Fruit fly (Drosophila melanogaster) whole organism, pupa: Measurements from ENCODE around the gene CG45071.

Source experiments
- CG10348 ChIP-seq: fragments of 200-800 bp; sonication (Bioruptor generic); IDR thresholded peaks from 2 replicates; pipeline ENCODE4 v1.3.6; 2022; ENCODE audit warnings: missing biosample characterization, missing genetic modification characterization
- CG12605 ChIP-seq: fragments of 200-800 bp; sonication (Bioruptor generic); IDR thresholded peaks from 2 replicates; pipeline ENCODE4 v1.3.6; 2022; ENCODE audit warnings: missing biosample characterization, missing genetic modification characterization
- CG13204 ChIP-seq: fragments of 200-800 bp; sonication (Bioruptor generic); optimal IDR thresholded peaks from 2 replicates; lab custom pipeline; 2018; ENCODE audit warnings: missing biosample characterization, mild to moderate bottlenecking, missing genetic modification characterization, moderate library complexity
- CG14655 ChIP-seq: fragments of 200-800 bp; sonication (Bioruptor generic); optimal IDR thresholded peaks from 3 replicates; lab custom pipeline; 2017; ENCODE audit warnings: mild to moderate bottlenecking, missing biosample characterization, missing genetic modification reagents, missing genetic modification characterization
- CG15710 ChIP-seq: fragments of 200-800 bp; sonication (Bioruptor generic); optimal IDR thresholded peaks from 2 replicates; lab custom pipeline; 2018; ENCODE audit warnings: missing biosample characterization, mild to moderate bottlenecking, missing genetic modification characterization, moderate library complexity
- CG17806 ChIP-seq: fragments of 200-800 bp; sonication (Bioruptor generic); optimal IDR thresholded peaks from 2 replicates; lab custom pipeline; 2018; ENCODE audit warnings: missing biosample characterization, mild to moderate bottlenecking, missing genetic modification characterization, moderate library complexity
- CG32121 ChIP-seq: fragments of 200-800 bp; sonication (Bioruptor generic); IDR thresholded peaks from 2 replicates; pipeline ENCODE4 v1.3.6; 2022; ENCODE audit warnings: missing biosample characterization, missing genetic modification characterization
- CG34367 ChIP-seq: fragments of 200-800 bp; sonication (Bioruptor generic); optimal IDR thresholded peaks from 2 replicates; lab custom pipeline; 2018; ENCODE audit warnings: missing biosample characterization, mild to moderate bottlenecking, missing genetic modification characterization
- CG4496 ChIP-seq: fragments of 200-800 bp; sonication (Bioruptor generic); IDR thresholded peaks from 3 replicates; pipeline ENCODE4 v1.3.6; 2022; ENCODE audit warnings: missing biosample characterization, missing genetic modification characterization
- CG8159 ChIP-seq: fragments of 200-800 bp; sonication (Bioruptor generic); optimal IDR thresholded peaks from 3 replicates; lab custom pipeline; 2018; ENCODE audit warnings: missing biosample characterization, mild to moderate bottlenecking, missing genetic modification characterization, moderate library complexity
- CG8301 ChIP-seq: fragments of 200-800 bp; sonication (Bioruptor generic); optimal IDR thresholded peaks from 2 replicates; lab custom pipeline; 2018; ENCODE audit warnings: missing biosample characterization, mild to moderate bottlenecking, missing genetic modification characterization
- CG9948 ChIP-seq: fragments of 200-800 bp; sonication (Bioruptor generic); optimal IDR thresholded peaks from 2 replicates; lab custom pipeline; 2018; ENCODE audit warnings: missing biosample characterization, mild to moderate bottlenecking, missing genetic modification characterization, moderate library complexity
- D1 ChIP-seq: fragments of 200-800 bp; sonication (Bioruptor generic); optimal IDR thresholded peaks from 2 replicates; lab custom pipeline; 2018; ENCODE audit warnings: missing biosample characterization, mild to moderate bottlenecking, missing genetic modification characterization, moderate library complexity
- EcR ChIP-seq: fragments of 200-800 bp; sonication (Bioruptor generic); optimal IDR thresholded peaks from 3 replicates; lab custom pipeline; 2019; ENCODE audit warnings: missing biosample characterization, missing genetic modification characterization, mild to moderate bottlenecking, moderate library complexity, missing genetic modification reagents
- Ets98B ChIP-seq: fragments of 200-800 bp; sonication (Bioruptor generic); IDR thresholded peaks from 2 replicates; pipeline ENCODE4 v1.3.6; 2022; ENCODE audit warnings: missing biosample characterization, missing genetic modification characterization
- Pif1A ChIP-seq: fragments of 200-800 bp; sonication (Bioruptor generic); optimal IDR thresholded peaks from 3 replicates; lab custom pipeline; 2016; ENCODE audit warnings: missing biosample characterization, missing genetic modification characterization
- Pif1B ChIP-seq: fragments of 200-800 bp; sonication (Bioruptor generic); optimal IDR thresholded peaks from 3 replicates; lab custom pipeline; 2016; ENCODE audit warnings: missing biosample characterization, missing genetic modification characterization
- Snoo ChIP-seq: fragments of 200-800 bp; sonication (Bioruptor generic); optimal IDR thresholded peaks from 3 replicates; lab custom pipeline; 2017; ENCODE audit warnings: missing biosample characterization, mild to moderate bottlenecking, missing genetic modification characterization, inconsistent platforms
- fd96Ca ChIP-seq: fragments of 200-800 bp; sonication (Bioruptor generic); IDR thresholded peaks from 3 replicates; pipeline ENCODE4 v1.3.6; 2022; ENCODE audit warnings: missing biosample characterization, missing genetic modification characterization
- gl ChIP-seq: fragments of 200-800 bp; sonication (Bioruptor generic); optimal IDR thresholded peaks from 2 replicates; lab custom pipeline; 2018; ENCODE audit warnings: missing biosample characterization, mild to moderate bottlenecking, missing genetic modification characterization
- rn ChIP-seq: fragments of 200-800 bp; sonication (Bioruptor generic); IDR thresholded peaks from 2 replicates; pipeline ENCODE4 v1.3.6; 2022; ENCODE audit warnings: missing biosample characterization, missing genetic modification characterization

CG45071 gene

dm6 chr3L:15094589-15095288 is 10.9 kb upstream of the CG45071 start, which contains the start of the genes sstn, Plp and GlyRS:
TSS of gene sstn (minus strand) at chr3L:15094719.
TSS of gene Plp (minus strand) at chr3L:15094724.
TSS of gene GlyRS (plus strand) at chr3L:15095142.
- TF ChIP-seq CG8159 = peak; percentile 47
- peak; percentile 25 for TF ChIP-seq CG15710 (tag; lab: Kevin White, UChicago)
- no peak for TF ChIP-seq Snoo (tag; lab: Kevin White, UChicago)
- no peak for TF ChIP-seq gl (tag; lab: Kevin White, UChicago)
- no peak for TF ChIP-seq CG12605
- no peak for TF ChIP-seq CG32121
- no peak for TF ChIP-seq CG14655 (GFP tag; lab: Kevin White, UChicago)
- no peak for TF ChIP-seq CG9948 (tag; lab: Kevin White, UChicago)
- no peak for TF ChIP-seq CG17806 (tag; lab: Kevin White, UChicago)
- TF ChIP-seq CG34367 (tag; lab: Kevin White, UChicago) = no peak

dm6 chr3L:15097878-15098520 is 7.7 kb upstream of the CG45071 start, which contains the start of gene Ctps:
TSS of gene Ctps (plus strand) at chr3L:15097914.
- TF ChIP-seq fd96Ca (GFP tag; lab: Robert Waterston, UW) (no peak), Pif1A (GFP tag; lab: Kevin White, UChicago) (peak; percentile 0), D1 (peak; percentile 49)

dm6 chr3L:15098659-15099512 is 6.8 kb upstream of the CG45071 start:
- TF ChIP-seq Pif1B (GFP tag; lab: Kevin White, UChicago) (peak; percentile 65), CG8301 (tag; lab: Kevin White, UChicago) (peak; percentile 85), gl (tag; lab: Kevin White, UChicago) (peak; percentile 65), rn (GFP tag; lab: Robert Waterston, UW) (peak; percentile 75), CG34367 (tag; lab: Kevin White, UChicago) (peak; percentile 58), Ets98B (GFP tag; lab: Robert Waterston, UW) (peak; percentile 54), EcR (GFP tag; lab: Kevin White, UChicago) (no peak), CG13204 (GFP tag; lab: Kevin White, UChicago) (no peak), Pif1A (GFP tag; lab: Kevin White, UChicago) (peak; percentile 71), CG10348 (GFP tag; lab: Robert Waterston, UW) (no peak), CG15710 (tag; lab: Kevin White, UChicago) (peak; percentile 74), CG8159 (peak; percentile 95), Snoo (tag; lab: Kevin White, UChicago) (peak; percentile 49), CG9948 (tag; lab: Kevin White, UChicago) (peak; percentile 92), CG4496 (GFP tag; lab: Robert Waterston, UW) (peak; percentile 83), CG14655 (GFP tag; lab: Kevin White, UChicago) (peak; percentile 91), CG12605 (peak; percentile 96), CG17806 (tag; lab: Kevin White, UChicago) (peak; percentile 82), CG32121 (peak; percentile 92), fd96Ca (GFP tag; lab: Robert Waterston, UW) (no peak), D1 (peak; percentile 87)

DNA sequence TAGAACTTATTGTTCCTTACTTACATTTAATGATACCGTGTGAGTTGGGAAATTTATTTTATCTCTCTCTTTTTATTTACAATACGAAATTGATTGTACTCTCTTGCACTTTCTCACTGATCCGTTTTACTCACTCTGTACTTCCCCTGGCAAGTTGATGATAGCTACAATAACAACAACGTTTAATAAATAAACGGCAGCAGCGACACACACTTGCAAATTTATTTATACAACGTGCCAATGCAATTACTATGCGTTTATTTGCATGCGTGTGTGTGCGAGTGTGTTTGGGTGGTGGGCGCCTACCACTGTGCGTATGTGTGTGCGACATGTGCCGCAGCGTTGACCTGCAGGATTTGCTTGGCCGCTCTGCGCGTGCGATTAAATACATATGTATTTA is 6.1 kb upstream of the CG45071 start:
- no peak for TF ChIP-seq gl (tag; lab: Kevin White, UChicago)
- TF ChIP-seq D1 = no peak
- no peak for TF ChIP-seq CG14655 (GFP tag; lab: Kevin White, UChicago)
- TF ChIP-seq CG8159 = no peak
- no peak for TF ChIP-seq Ets98B (GFP tag; lab: Robert Waterston, UW)
- TF ChIP-seq Pif1B (GFP tag; lab: Kevin White, UChicago) = no peak
- TF ChIP-seq CG13204 (GFP tag; lab: Kevin White, UChicago) = peak; percentile 63
- TF ChIP-seq EcR (GFP tag; lab: Kevin White, UChicago) = peak; percentile 26
- no peak for TF ChIP-seq Snoo (tag; lab: Kevin White, UChicago)
- no peak for TF ChIP-seq CG8301 (tag; lab: Kevin White, UChicago)
- TF ChIP-seq fd96Ca (GFP tag; lab: Robert Waterston, UW) = no peak
- no peak for TF ChIP-seq CG17806 (tag; lab: Kevin White, UChicago)
- no peak for TF ChIP-seq CG12605
- no peak for TF ChIP-seq Pif1A (GFP tag; lab: Kevin White, UChicago)
- no peak for TF ChIP-seq CG9948 (tag; lab: Kevin White, UChicago)

DNA sequence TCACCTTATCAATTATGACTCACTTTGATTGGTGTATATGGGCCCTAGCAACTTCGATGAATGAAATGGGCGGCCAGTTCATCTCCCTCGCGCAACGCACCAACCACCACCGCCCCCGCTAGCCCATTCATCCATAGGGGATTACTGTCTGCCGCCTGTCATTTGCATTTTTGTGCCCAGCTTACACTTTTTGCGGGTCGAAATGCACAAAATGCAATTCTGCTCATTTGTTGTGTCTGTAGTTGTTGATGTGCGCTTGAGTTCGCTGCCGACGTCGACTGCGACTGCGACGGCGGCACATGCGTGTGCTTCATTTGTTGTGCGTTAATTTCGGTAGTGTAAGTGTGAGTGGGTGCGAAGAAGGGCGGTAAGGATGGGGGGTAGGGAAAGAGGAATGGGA is 4.7 kb upstream of the CG45071 start:
- TF ChIP-seq CG32121 (no peak), CG13204 (GFP tag; lab: Kevin White, UChicago) (no peak), fd96Ca (GFP tag; lab: Robert Waterston, UW) (no peak), CG9948 (tag; lab: Kevin White, UChicago) (no peak), CG12605 (no peak), EcR (GFP tag; lab: Kevin White, UChicago) (no peak), D1 (no peak), CG8159 (no peak), rn (GFP tag; lab: Robert Waterston, UW) (no peak), Ets98B (GFP tag; lab: Robert Waterston, UW) (no peak), Pif1A (GFP tag; lab: Kevin White, UChicago) (no peak), CG8301 (tag; lab: Kevin White, UChicago) (no peak), CG10348 (GFP tag; lab: Robert Waterston, UW) (no peak), CG14655 (GFP tag; lab: Kevin White, UChicago) (no peak)
